Fruit fly (Drosophila melanogaster) whole organism, prepupa: Measurements from ENCODE around the gene CG5386.

ENCODE experiments used
- CG32006 ChIP-seq: fragments of 200-800 bp; sonication (Bioruptor generic); optimal IDR thresholded peaks from 3 replicates; lab custom pipeline; 2017; ENCODE audit warnings: missing biosample characterization, mild to moderate bottlenecking, missing genetic modification characterization
- CG3919 ChIP-seq: fragments of 200-800 bp; sonication (Bioruptor generic); optimal IDR thresholded peaks from 3 replicates; lab custom pipeline; 2016; ENCODE audit warnings: missing biosample characterization, missing genetic modification characterization
- fd59A ChIP-seq: fragments of 200-800 bp; sonication (Bioruptor generic); optimal IDR thresholded peaks from 2 replicates; lab custom pipeline; 2017; ENCODE audit warnings: missing biosample characterization, mild to moderate bottlenecking, missing genetic modification characterization, missing genetic modification reagents

DNA sequence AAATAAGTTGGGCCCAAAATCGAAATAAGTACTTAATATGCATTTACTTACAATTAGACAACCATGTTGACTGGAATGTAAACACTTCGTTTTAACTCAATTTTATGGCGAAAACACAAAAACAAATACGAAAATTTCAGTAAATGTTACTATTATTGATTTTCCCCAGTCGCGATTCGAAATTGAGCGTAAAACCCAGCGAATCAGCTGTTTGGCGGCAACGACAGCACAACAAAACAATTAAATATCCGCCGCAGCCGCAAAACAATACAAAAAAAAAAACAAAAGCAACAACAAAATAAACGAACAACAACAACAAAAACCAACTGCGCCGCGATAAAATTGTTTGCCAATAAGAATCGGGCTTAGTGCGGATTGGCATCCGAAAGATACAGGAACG is 47.6 kb upstream of the CG5386 start, which contains the start of the genes CAH8 and CG7059:
- no peak for TF ChIP-seq CG3919
- no peak for TF ChIP-seq fd59A (GFP tag; lab: Kevin White, UChicago)
- no peak for TF ChIP-seq CG32006 (GFP tag; lab: Kevin White, UChicago)
